Worm (Caenorhabditis elegans): Measurements from ENCODE around the gene ykt-6.

ykt-6 gene

DNA sequence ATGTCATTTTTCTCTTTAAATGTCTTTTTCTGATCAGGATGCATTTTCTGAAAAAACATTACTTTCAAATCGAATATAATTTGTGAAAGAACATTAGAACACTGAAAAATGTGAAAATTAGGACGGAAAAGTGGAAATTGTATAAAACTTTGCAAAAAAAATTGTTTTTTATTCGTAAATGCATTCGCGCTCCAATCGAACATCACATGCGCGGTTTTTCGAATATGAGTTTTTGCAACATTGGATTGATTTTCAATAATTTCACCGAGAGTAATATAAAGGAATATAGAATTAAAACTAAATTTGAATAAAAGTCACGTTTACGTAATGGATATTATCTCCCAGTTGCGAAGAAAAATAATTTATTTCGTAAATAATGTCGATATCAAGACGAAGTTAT is 10.2 kb downstream of the ykt-6 start, which contains the start of the genes spot-1 and B0361.11:
Gene spot-1, minus strand, starts transcription at position 47 of the 400 bp plus-strand sequence.
Gene B0361.11, plus strand, starts transcription at position 372 of the 400 bp plus-strand sequence.
- TF ChIP-seq eor-1 (tag; optimal IDR thresholded peaks at IDR 0.05) (no peak), R02D3.7 (tag; optimal IDR thresholded peaks at IDR 0.05) (peak; percentile 50), daf-12 (tag; optimal IDR thresholded peaks at IDR 0.05) (no peak), nhr-25 (tag; optimal IDR thresholded peaks at IDR 0.05) (peak; percentile 13), unc-62 (GFP tag; optimal IDR thresholded peaks at IDR 0.05) (no peak), fkh-2 (tag; optimal IDR thresholded peaks at IDR 0.05) (no peak), sea-2 (GFP tag; optimal IDR thresholded peaks at IDR 0.05) (no peak), mml-1 (tag; optimal IDR thresholded peaks at IDR 0.05) (no peak), nfya-1 (tag; optimal IDR thresholded peaks at IDR 0.05; ENCODE audit: insufficient read depth) (peak; percentile 64), zag-1 (tag; optimal IDR thresholded peaks at IDR 0.05) (no peak), pqm-1 (tag; optimal IDR thresholded peaks at IDR 0.05) (no peak), lin-15B (tag; optimal IDR thresholded peaks at IDR 0.05) (peak; percentile 72), elt-1 (tag; optimal IDR thresholded peaks at IDR 0.05) (no peak), nhr-77 (tag; optimal IDR thresholded peaks at IDR 0.05) (no peak), hmg-11 (tag; optimal IDR thresholded peaks at IDR 0.05) (peak; percentile 63), unc-39 (tag; optimal IDR thresholded peaks at IDR 0.05) (no peak), nhr-237 (tag; optimal IDR thresholded peaks at IDR 0.05) (no peak), lsy-12 (tag; optimal IDR thresholded peaks at IDR 0.05) (no peak), jun-1 (tag; optimal IDR thresholded peaks at IDR 0.05) (no peak), ama-1 (optimal IDR thresholded peaks at IDR 0.05) (no peak), fkh-10 (GFP tag; optimal IDR thresholded peaks at IDR 0.05) (no peak), skn-1 (tag; optimal IDR thresholded peaks at IDR 0.05) (peak; percentile 54), fos-1 (tag; optimal IDR thresholded peaks at IDR 0.05) (no peak), elt-2 (tag; optimal IDR thresholded peaks at IDR 0.05) (peak; percentile 15), nhr-76 (tag; optimal IDR thresholded peaks at IDR 0.05) (no peak), ZK546.5 (tag; optimal IDR thresholded peaks at IDR 0.05) (no peak), lin-39 (tag; optimal IDR thresholded peaks at IDR 0.05) (no peak), egl-27 (tag; optimal IDR thresholded peaks at IDR 0.05) (no peak), aly-2 (tag; optimal IDR thresholded peaks at IDR 0.05) (no peak), snpc-4 (tag; optimal IDR thresholded peaks at IDR 0.05) (peak; percentile 60), nhr-67 (tag; optimal IDR thresholded peaks at IDR 0.05) (no peak), ceh-9 (tag; optimal IDR thresholded peaks at IDR 0.05) (no peak), ceh-28 (tag; optimal IDR thresholded peaks at IDR 0.05) (peak; percentile 19), egl-5 (tag; optimal IDR thresholded peaks at IDR 0.05) (peak; percentile 14), nhr-28 (tag; optimal IDR thresholded peaks at IDR 0.05) (no peak), ztf-4 (tag; optimal IDR thresholded peaks at IDR 0.05) (no peak), ceh-82 (tag; optimal IDR thresholded peaks at IDR 0.05) (no peak), mdl-1 (tag; optimal IDR thresholded peaks at IDR 0.05) (no peak), nhr-11 (tag; optimal IDR thresholded peaks at IDR 0.05) (no peak), tbx-2 (tag; optimal IDR thresholded peaks at IDR 0.05) (no peak), ztf-11 (tag; optimal IDR thresholded peaks at IDR 0.05) (no peak), nhr-12 (tag; optimal IDR thresholded peaks at IDR 0.05) (no peak), ceh-16 (tag; optimal IDR thresholded peaks at IDR 0.05) (no peak), elt-3 (tag; optimal IDR thresholded peaks at IDR 0.05) (no peak), pha-4 (tag; optimal IDR thresholded peaks at IDR 0.05) (peak; percentile 81), nhr-43 (tag; optimal IDR thresholded peaks at IDR 0.05; ENCODE audit: poor library complexity, severe bottlenecking) (peak; percentile 35), nhr-23 (tag; optimal IDR thresholded peaks at IDR 0.05) (peak; percentile 79)

DNA sequence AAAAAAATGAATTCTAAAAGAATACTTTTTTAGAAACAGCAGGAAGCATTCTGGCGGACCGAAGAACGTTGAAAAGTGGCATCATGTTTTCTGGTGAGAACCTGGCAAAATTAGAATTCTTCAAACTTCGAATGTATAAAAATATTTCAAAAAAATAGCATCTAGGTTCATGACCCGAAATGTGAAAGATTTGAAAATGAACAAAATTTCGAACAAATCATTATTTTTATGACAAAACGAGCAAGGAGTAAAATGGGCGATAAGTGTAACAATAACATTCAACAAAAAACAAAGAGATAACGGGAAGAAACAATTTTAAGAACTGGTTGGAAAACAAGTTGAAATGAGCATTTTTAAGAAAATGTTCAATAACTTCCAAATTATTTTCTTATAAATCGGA is 12.1 kb downstream of the ykt-6 start, which contains the start of gene psd-1:
Gene psd-1, minus strand, starts transcription at position 101 of the 400 bp plus-strand sequence.
- TF ChIP-seq R02D3.7 (tag; optimal IDR thresholded peaks at IDR 0.05) (no peak), daf-12 (tag; optimal IDR thresholded peaks at IDR 0.05) (no peak), ama-1 (optimal IDR thresholded peaks at IDR 0.05) (no peak), fkh-10 (GFP tag; optimal IDR thresholded peaks at IDR 0.05) (no peak), pqm-1 (tag; optimal IDR thresholded peaks at IDR 0.05) (no peak), snpc-4 (tag; optimal IDR thresholded peaks at IDR 0.05) (no peak), mdl-1 (tag; optimal IDR thresholded peaks at IDR 0.05) (no peak), tbx-2 (tag; optimal IDR thresholded peaks at IDR 0.05) (no peak), nhr-237 (tag; optimal IDR thresholded peaks at IDR 0.05) (no peak), elt-2 (tag; optimal IDR thresholded peaks at IDR 0.05) (no peak), hmg-11 (tag; optimal IDR thresholded peaks at IDR 0.05) (no peak), lin-15B (tag; optimal IDR thresholded peaks at IDR 0.05) (no peak), ceh-82 (tag; optimal IDR thresholded peaks at IDR 0.05) (no peak), eor-1 (tag; optimal IDR thresholded peaks at IDR 0.05) (no peak), aly-2 (tag; optimal IDR thresholded peaks at IDR 0.05) (no peak), nhr-25 (tag; optimal IDR thresholded peaks at IDR 0.05) (no peak)
